Worm (Caenorhabditis elegans): ENCODE results near the gene T24H10.5.

DNA sequence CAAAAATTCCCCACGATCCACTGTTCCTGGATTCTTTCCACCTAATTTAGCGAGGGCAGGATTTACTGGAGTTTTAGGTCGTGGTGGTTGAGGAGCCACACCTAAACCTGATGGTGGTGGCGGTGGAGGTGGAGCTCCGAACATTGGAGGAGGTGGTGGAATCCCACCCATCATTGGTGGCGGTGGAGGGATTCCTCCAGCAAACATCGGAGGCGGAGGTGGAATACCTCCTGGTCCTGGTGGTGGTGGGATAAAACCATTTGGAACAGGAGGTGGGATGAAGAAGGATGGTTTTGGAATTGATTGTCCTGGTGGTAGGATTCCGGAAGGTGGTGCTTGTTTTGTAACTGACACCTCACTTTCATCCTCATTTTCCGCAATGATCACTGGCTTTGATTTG is 31.1 kb upstream of the T24H10.5 start:
- no peak for TF ChIP-seq tra-4 (tag; optimal IDR thresholded peaks at IDR 0.05)
- TF ChIP-seq sea-1 (GFP tag; conservative IDR thresholded peaks at IDR 0.05) = no peak
- no peak for TF ChIP-seq B0310.2 (tag; optimal IDR thresholded peaks at IDR 0.05)
- no peak for TF ChIP-seq ets-7 (tag; optimal IDR thresholded peaks at IDR 0.05)
- no peak for TF ChIP-seq ama-1 (optimal IDR thresholded peaks at IDR 0.05)
- TF ChIP-seq ceh-13 (GFP tag; optimal IDR thresholded peaks at IDR 0.05) = no peak
- TF ChIP-seq tbx-37 (GFP tag; conservative IDR thresholded peaks at IDR 0.05) = no peak
- no peak for TF ChIP-seq hmbx-1 (tag; optimal IDR thresholded peaks at IDR 0.05)

Data from whole organism, early embryonic.